Worm (Caenorhabditis elegans): Measurements from ENCODE around the gene nas-25.

ce11 chrII:8845932-8846331 lies 20.1 kb downstream of the nas-25 start:
- TF ChIP-seq med-1 (GFP tag; optimal IDR thresholded peaks at IDR 0.05; ENCODE audit: insufficient read depth) (no peak), tab-1 (GFP tag; IDR thresholded peaks at IDR 0.05) (no peak), ztf-23 (GFP tag; IDR thresholded peaks at IDR 0.05) (no peak), klf-2 (GFP tag; conservative IDR thresholded peaks at IDR 0.05) (no peak)

Measured in whole organism, midembryonic.